Fruit fly (Drosophila melanogaster): ENCODE data around the gene CG8745.

dm6 chr3L:13882532-13882931, 15.8 kb upstream of the CG8745 start:
- TF ChIP-seq Abd-B (GFP tag; optimal IDR thresholded peaks at IDR 0.05) (no peak), psq (GFP tag; optimal IDR thresholded peaks at IDR 0.05) (no peak), Dfd (GFP tag; optimal IDR thresholded peaks at IDR 0.05) (peak; percentile 27)
